Fruit fly (Drosophila melanogaster): ENCODE measurements around the gene CG4830.

Gene CG4830

dm6 chr3R:12229113-12229512 is 19.0 kb upstream of the CG4830 start, which contains the start of gene CG3916:
CG3916 (plus strand) TSS chr3R:12229413.
- TF ChIP-seq Vsx2 (GFP tag; optimal IDR thresholded peaks at IDR 0.05; ENCODE audit: partially characterized antibody) (no peak), GATAd (GFP tag; optimal IDR thresholded peaks at IDR 0.05) (no peak), Hr78 (GFP tag; optimal IDR thresholded peaks at IDR 0.05) (no peak), fru (GFP tag; optimal IDR thresholded peaks at IDR 0.05) (no peak), Myc (optimal IDR thresholded peaks at IDR 0.05) (no peak)

- no peak for TF ChIP-seq Hnf4 (GFP tag; optimal IDR thresholded peaks at IDR 0.05)
- no peak for TF ChIP-seq jim (GFP tag; optimal IDR thresholded peaks at IDR 0.05)
- no peak for TF ChIP-seq ey (GFP tag; optimal IDR thresholded peaks at IDR 0.05)
- TF ChIP-seq CrebA (GFP tag; optimal IDR thresholded peaks at IDR 0.05; ENCODE audit: borderline replicate concordance), result no peak
- TF ChIP-seq fru (GFP tag; optimal IDR thresholded peaks at IDR 0.05), result no peak
Observed at dm6 chr3R:12226239-12226638, 16.1 kb upstream of the CG4830 start, which contains the start of gene CG12256. CG12256 (minus strand) TSS chr3R:12226339.

dm6 chr3R:12224919-12225318 is 14.8 kb upstream of the CG4830 start, which contains the start of gene CG17404:
CG17404 (minus strand) TSS chr3R:12225019.
- TF ChIP-seq Mio (GFP tag; optimal IDR thresholded peaks at IDR 0.05) (no peak), dmrt93B (GFP tag; optimal IDR thresholded peaks at IDR 0.05) (no peak), pan (optimal IDR thresholded peaks at IDR 0.05) (no peak), Dfd (GFP tag; optimal IDR thresholded peaks at IDR 0.05) (no peak)

dm6 chr3R:12222093-12222492 is 11.9 kb upstream of the CG4830 start, which contains the start of gene Rsbp15:
Rsbp15 (plus strand) TSS chr3R:12222387.
- TF ChIP-seq usp (GFP tag; optimal IDR thresholded peaks at IDR 0.05) (no peak), Myc (optimal IDR thresholded peaks at IDR 0.05) (peak; percentile 48)

dm6 chr3R:12221366-12221916 is 11.3 kb upstream of the CG4830 start, which contains the start of gene CG4860:
CG4860 (minus strand) TSS chr3R:12221464.
- TF ChIP-seq CrebA (GFP tag; optimal IDR thresholded peaks at IDR 0.05; ENCODE audit: borderline replicate concordance), result peak; percentile 77
- TF ChIP-seq Abd-B (GFP tag; optimal IDR thresholded peaks at IDR 0.05), result no peak
- TF ChIP-seq Sp1 (GFP tag; optimal IDR thresholded peaks at IDR 0.05), result peak; percentile 85
- peak; percentile 35 for TF ChIP-seq Rel (GFP tag; optimal IDR thresholded peaks at IDR 0.05)
- peak; percentile 98 for TF ChIP-seq Rel (tag; optimal IDR thresholded peaks at IDR 0.05)
- TF ChIP-seq foxo (GFP tag; optimal IDR thresholded peaks at IDR 0.05), result peak; percentile 42 to 96
- peak; percentile 70 for TF ChIP-seq CG9705 (GFP tag; optimal IDR thresholded peaks at IDR 0.05)
- TF ChIP-seq GATAd (GFP tag; optimal IDR thresholded peaks at IDR 0.05), result peak; percentile 64
- TF ChIP-seq Dif (GFP tag; optimal IDR thresholded peaks at IDR 0.05; ENCODE audit: partially characterized antibody), result no peak
- TF ChIP-seq Hnf4 (GFP tag; optimal IDR thresholded peaks at IDR 0.05), result no peak
- TF ChIP-seq Dfd (GFP tag; optimal IDR thresholded peaks at IDR 0.05), result no peak
- TF ChIP-seq br (GFP tag; optimal IDR thresholded peaks at IDR 0.05), result peak; percentile 91
- TF ChIP-seq Jra (GFP tag; optimal IDR thresholded peaks at IDR 0.05), result peak; percentile 79
- TF ChIP-seq dsf (GFP tag; optimal IDR thresholded peaks at IDR 0.05; ENCODE audit: borderline replicate concordance), result peak; percentile 73
- TF ChIP-seq Hr83 (GFP tag; optimal IDR thresholded peaks at IDR 0.05; ENCODE audit: poor library complexity, severe bottlenecking), result peak; percentile 86
- TF ChIP-seq Myc (optimal IDR thresholded peaks at IDR 0.05), result no peak
- peak; percentile 48 for TF ChIP-seq jim (GFP tag; optimal IDR thresholded peaks at IDR 0.05)
- TF ChIP-seq sv (GFP tag; optimal IDR thresholded peaks at IDR 0.05), result peak; percentile 85
- TF ChIP-seq sage (GFP tag; optimal IDR thresholded peaks at IDR 0.05), result peak; percentile 76
- peak; percentile 58 for TF ChIP-seq dmrt93B (GFP tag; optimal IDR thresholded peaks at IDR 0.05)
- no peak for TF ChIP-seq Hr78 (GFP tag; optimal IDR thresholded peaks at IDR 0.05)
- peak; percentile 18 for TF ChIP-seq Mio (GFP tag; optimal IDR thresholded peaks at IDR 0.05)
- no peak for TF ChIP-seq tai (GFP tag; optimal IDR thresholded peaks at IDR 0.05)
- TF ChIP-seq CG32264 (GFP tag; optimal IDR thresholded peaks at IDR 0.05), result peak; percentile 79
- TF ChIP-seq dl (GFP tag; optimal IDR thresholded peaks at IDR 0.05; ENCODE audit: insufficient read depth in 1 of 2, partially characterized antibody in 2 of 2), result no peak
- TF ChIP-seq brk (GFP tag; optimal IDR thresholded peaks at IDR 0.05), result peak; percentile 80
- no peak for TF ChIP-seq usp (GFP tag; optimal IDR thresholded peaks at IDR 0.05)
- TF ChIP-seq OdsH (GFP tag; optimal IDR thresholded peaks at IDR 0.05), result peak; percentile 88
- no peak for TF ChIP-seq pan (optimal IDR thresholded peaks at IDR 0.05)
- peak; percentile 93 for TF ChIP-seq h (GFP tag; optimal IDR thresholded peaks at IDR 0.05)
- peak; percentile 91 for TF ChIP-seq fru (GFP tag; optimal IDR thresholded peaks at IDR 0.05)
- peak; percentile 90 for TF ChIP-seq rgr (GFP tag; optimal IDR thresholded peaks at IDR 0.05)
- TF ChIP-seq lola (GFP tag; optimal IDR thresholded peaks at IDR 0.05), result no peak
- TF ChIP-seq Vsx2 (GFP tag; optimal IDR thresholded peaks at IDR 0.05; ENCODE audit: partially characterized antibody), result no peak
- no peak for TF ChIP-seq N (GFP tag; optimal IDR thresholded peaks at IDR 0.05)
- peak; percentile 73 for TF ChIP-seq woc (GFP tag; optimal IDR thresholded peaks at IDR 0.05)
- TF ChIP-seq HLH106 (tag; optimal IDR thresholded peaks at IDR 0.05), result peak; percentile 88
- peak; percentile 89 for TF ChIP-seq ey (GFP tag; optimal IDR thresholded peaks at IDR 0.05)
- peak; percentile 75 for TF ChIP-seq psq (GFP tag; optimal IDR thresholded peaks at IDR 0.05)
